Worm (Caenorhabditis elegans) whole organism, early embryonic: ENCODE measurements around the gene rpl-16.

ENCODE experiments used
- ama-1 ChIP-seq: fragments of 150-350 bp; optimal IDR thresholded peaks from 2 replicates; lab custom pipeline; 2014
- flt-1 ChIP-seq: fragments of 200-800 bp; sonication (Bioruptor generic); IDR thresholded peaks from 2 replicates; pipeline ENCODE4 v1.3.6; 2022; ENCODE audit warnings: missing genetic modification characterization, missing compliant biosample characterization
- hnd-1 ChIP-seq: sonication (generic microtip); optimal IDR thresholded peaks from 2 replicates; lab custom pipeline; 2016; ENCODE audit warnings: missing genetic modification characterization, missing compliant biosample characterization
- pes-1 ChIP-seq: fragments of 200-800 bp; sonication (Bioruptor generic); IDR thresholded peaks from 2 replicates; pipeline ENCODE4 v1.3.6; 2022; ENCODE audit warnings: missing genetic modification reagents, missing genetic modification characterization, missing compliant biosample characterization
- tbx-11 ChIP-seq: fragments of 200-800 bp; sonication (Bioruptor generic); IDR thresholded peaks from 2 replicates; pipeline ENCODE4 v1.3.6; 2022; ENCODE audit warnings: missing genetic modification characterization, missing compliant biosample characterization
- tra-4 ChIP-seq: sonication (generic microtip); optimal IDR thresholded peaks from 2 replicates; lab custom pipeline; 2017; ENCODE audit warnings: missing genetic modification characterization, missing compliant biosample characterization

- TF ChIP-seq ama-1 (lab: Kevin White, UChicago), result no peak
- TF ChIP-seq pes-1 (GFP tag; lab: Robert Waterston, UW), result no peak
- TF ChIP-seq tbx-11 (GFP tag; lab: Robert Waterston, UW), result no peak
- TF ChIP-seq hnd-1 (tag; lab: Kevin White, UChicago), result no peak
- TF ChIP-seq flt-1, result no peak
- TF ChIP-seq tra-4, result no peak
Measured at ce11 chrIII:3475014-3475413, 28.4 kb downstream of the rpl-16 start.
